Worm (Caenorhabditis elegans): Measurements from ENCODE around the gene nlp-69.

- TF ChIP-seq aly-1 (tag; optimal IDR thresholded peaks at IDR 0.05) (no peak), B0310.2 (tag; optimal IDR thresholded peaks at IDR 0.05) (no peak), pes-1 (GFP tag; IDR thresholded peaks at IDR 0.05) (no peak), ama-1 (optimal IDR thresholded peaks at IDR 0.05) (no peak)
These were observed at the start of gene nlp-69 for ce11 chrV:20094908-20095307.

All from whole organism, early embryonic.